Fruit fly (Drosophila melanogaster): ENCODE data around the gene CG3847.
A peak's percentile ranks its signal among the peaks of the same experiment; 100 is the strongest.

Gene CG3847

DNA sequence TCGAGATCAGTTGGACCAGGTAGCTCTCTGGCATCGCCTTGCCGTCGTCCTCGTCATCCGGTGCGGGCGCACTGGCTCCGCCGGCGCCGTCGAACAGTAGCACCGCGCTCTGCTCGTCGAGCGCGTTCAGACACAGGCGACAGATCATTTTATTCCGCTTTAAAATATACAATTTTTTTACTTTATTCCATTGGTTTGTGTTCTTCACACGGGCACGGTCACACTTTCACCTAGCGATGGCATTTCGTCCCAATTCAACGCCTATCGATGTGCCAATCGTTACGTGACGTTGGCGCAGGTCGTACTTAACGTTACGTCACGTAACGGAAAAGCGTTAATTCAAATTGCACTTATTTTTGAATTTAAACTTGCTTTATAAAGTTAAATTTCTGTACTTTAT is 45.9 kb upstream of the CG3847 start, which contains the start of gene CG12219 (continued):
- TF ChIP-seq Atf6 (GFP tag; IDR thresholded peaks at IDR 0.05) (no peak), E2f2 (GFP tag; IDR thresholded peaks at IDR 0.05) (peak; percentile 63), gcm2 (GFP tag; optimal IDR thresholded peaks at IDR 0.05) (no peak), CoRest (tag; optimal IDR thresholded peaks at IDR 0.05) (peak; percentile 7), tup (GFP tag; optimal IDR thresholded peaks at IDR 0.05) (no peak), CG8290 (GFP tag; optimal IDR thresholded peaks at IDR 0.05) (no peak), CG8290 (tag; optimal IDR thresholded peaks at IDR 0.05) (no peak), Dref (GFP tag; IDR thresholded peaks at IDR 0.05) (peak; percentile 68), CG13287 (GFP tag; IDR thresholded peaks at IDR 0.05; ENCODE audit: partially characterized antibody) (peak; percentile 80), gfzf (GFP tag; optimal IDR thresholded peaks at IDR 0.05) (peak; percentile 65), crol (GFP tag; IDR thresholded peaks at IDR 0.05) (no peak), MBD-R2 (GFP tag; IDR thresholded peaks at IDR 0.05) (peak; percentile 81), zen2 (GFP tag; IDR thresholded peaks at IDR 0.05; ENCODE audit: partially characterized antibody) (peak; percentile 38; the same call in 1 of the 3 replicates), chinmo (GFP tag; IDR thresholded peaks at IDR 0.05; ENCODE audit: partially characterized antibody) (0 out of 4 replicates have a peak, but pooled peaks have one; percentile 10), hb (GFP tag; IDR thresholded peaks at IDR 0.05; ENCODE audit: partially characterized antibody) (no peak), sna (GFP tag; IDR thresholded peaks at IDR 0.05; ENCODE audit: partially characterized antibody) (peak; percentile 48), CG5180 (GFP tag; optimal IDR thresholded peaks at IDR 0.05) (no peak), CG17186 (GFP tag; optimal IDR thresholded peaks at IDR 0.05) (peak; percentile 20), dysf (GFP tag; IDR thresholded peaks at IDR 0.05) (no peak), Dfd (GFP tag; optimal IDR thresholded peaks at IDR 0.05) (no peak), zfh1 (GFP tag; IDR thresholded peaks at IDR 0.05) (no peak), Dip2 (GFP tag; IDR thresholded peaks at IDR 0.05) (no peak), ato (GFP tag; IDR thresholded peaks at IDR 0.05; ENCODE audit: partially characterized antibody) (peak; percentile 10; the same call in 1 of the 2 replicates), Jarid2 (GFP tag; optimal IDR thresholded peaks at IDR 0.05) (no peak), lbe (GFP tag; optimal IDR thresholded peaks at IDR 0.05) (no peak), CG12219 (GFP tag; optimal IDR thresholded peaks at IDR 0.05) (no peak), CG30431 (GFP tag; optimal IDR thresholded peaks at IDR 0.05) (no peak), CG11560 (tag; IDR thresholded peaks at IDR 0.05) (no peak), dm (GFP tag; optimal IDR thresholded peaks at IDR 0.05) (no peak), CG34224 (GFP tag; IDR thresholded peaks at IDR 0.05; ENCODE audit: partially characterized antibody) (peak; percentile 73), HmgD (GFP tag; optimal IDR thresholded peaks at IDR 0.05) (no peak), YL-1 (GFP tag; optimal IDR thresholded peaks at IDR 0.05) (peak; percentile 59), jigr1 (GFP tag; IDR thresholded peaks at IDR 0.05) (no peak), CG1233 (GFP tag; optimal IDR thresholded peaks at IDR 0.05) (no peak), CG11723 (GFP tag; optimal IDR thresholded peaks at IDR 0.05) (no peak), CG7357 (GFP tag; IDR thresholded peaks at IDR 0.05) (no peak), pb (GFP tag; optimal IDR thresholded peaks at IDR 0.05) (no peak), CG1529 (GFP tag; optimal IDR thresholded peaks at IDR 0.05) (no peak), onecut (GFP tag; IDR thresholded peaks at IDR 0.05) (no peak), Awh (GFP tag; IDR thresholded peaks at IDR 0.05) (no peak), hkb (optimal IDR thresholded peaks at IDR 0.05) (no peak), hkb (GFP tag; IDR thresholded peaks at IDR 0.05) (no peak), trem (tag; optimal IDR thresholded peaks at IDR 0.05) (peak; percentile 49), ind (GFP tag; optimal IDR thresholded peaks at IDR 0.05) (no peak), Sry-β (GFP tag; optimal IDR thresholded peaks at IDR 0.05) (no peak), CG12391 (tag; optimal IDR thresholded peaks at IDR 0.05) (no peak), sisA (GFP tag; IDR thresholded peaks at IDR 0.05) (no peak), ro (GFP tag; IDR thresholded peaks at IDR 0.05) (no peak), caup (GFP tag; optimal IDR thresholded peaks at IDR 0.05; ENCODE audit: severe bottlenecking) (no peak), Xrp1 (GFP tag; IDR thresholded peaks at IDR 0.05) (no peak), NC2β (GFP tag; optimal IDR thresholded peaks at IDR 0.05) (no peak), CG32532 (GFP tag; IDR thresholded peaks at IDR 0.05) (no peak)
